Fruit fly (Drosophila melanogaster): ENCODE measurements around the gene chinmo.

The chinmo gene

dm6 chr2L:1751953-1752352 lies 100.9 kb downstream of the chinmo start, which contains the start of the genes CG17712 and CG17648 (continued):
- no peak for TF ChIP-seq CG2199 (GFP tag; IDR thresholded peaks at IDR 0.05)
- no peak for TF ChIP-seq Pdp1 (GFP tag; optimal IDR thresholded peaks at IDR 0.05)
- no peak for TF ChIP-seq sr (GFP tag; IDR thresholded peaks at IDR 0.05)
- no peak for TF ChIP-seq Rx (GFP tag; IDR thresholded peaks at IDR 0.05)
- TF ChIP-seq CG8359 (GFP tag; optimal IDR thresholded peaks at IDR 0.05; ENCODE audit: borderline replicate concordance), result no peak
- TF ChIP-seq Dll (GFP tag; IDR thresholded peaks at IDR 0.05; ENCODE audit: partially characterized antibody), result peak; percentile 90
- no peak for TF ChIP-seq CG4424 (GFP tag; optimal IDR thresholded peaks at IDR 0.05)
